Worm (Caenorhabditis elegans) whole organism, midembryonic: Measurements from ENCODE around the gene R10H10.7.

ENCODE experiments used
- flt-1 ChIP-seq: fragments of 200-800 bp; sonication (Bioruptor generic); IDR thresholded peaks from 2 replicates; pipeline ENCODE4 v1.3.6; 2022; ENCODE audit warnings: missing genetic modification characterization, missing compliant biosample characterization
- klf-2 ChIP-seq: fragments of 200-800 bp; sonication (Bioruptor generic); conservative IDR thresholded peaks from 2 replicates; pipeline ENCODE4 v1.3.6; 2022; ENCODE audit warnings: missing genetic modification reagents, missing genetic modification characterization, missing compliant biosample characterization
- ref-1 ChIP-seq: fragments of 200-800 bp; sonication (Bioruptor generic); conservative IDR thresholded peaks from 2 replicates; pipeline ENCODE4 v1.3.6; 2022; ENCODE audit warnings: missing genetic modification reagents, missing genetic modification characterization, missing compliant biosample characterization
- tab-1 ChIP-seq: fragments of 200-800 bp; sonication (Bioruptor generic); IDR thresholded peaks from 2 replicates; pipeline ENCODE4 v1.3.6; 2022; ENCODE audit warnings: missing genetic modification characterization, missing compliant biosample characterization
- ztf-29 ChIP-seq: fragments of 200-800 bp; sonication (Bioruptor generic); IDR thresholded peaks from 2 replicates; pipeline ENCODE4 v1.3.6; 2022; ENCODE audit warnings: missing genetic modification reagents, missing genetic modification characterization, missing compliant biosample characterization

ce11 chrIV:10409377-10409776, 4.4 kb downstream of the R10H10.7 start, which contains the start of gene rfk-1:
- no peak for TF ChIP-seq klf-2 (GFP tag; lab: Robert Waterston, UW)
- TF ChIP-seq ref-1 (GFP tag; lab: Robert Waterston, UW) = no peak
- TF ChIP-seq flt-1 (GFP tag; lab: Robert Waterston, UW) = no peak
- no peak for TF ChIP-seq ztf-29 (GFP tag; lab: Robert Waterston, UW)
- TF ChIP-seq tab-1 = no peak
